Worm (Caenorhabditis elegans) whole organism, L4 larva: ENCODE results near the gene B0496.6.
"Not testable (repeated sequence)": the region's sequence is repeated elsewhere in the genome, so short reads cannot be mapped to it uniquely, and the experiment has no call there.

Experiments used
- D1046.2 ChIP-seq: fragments of 200-800 bp; sonication (Bioruptor generic); IDR thresholded peaks from 2 replicates; pipeline ENCODE4 v1.3.6; 2022; ENCODE audit warnings: missing genetic modification characterization, missing compliant biosample characterization
- F10B5.3 ChIP-seq: sonication (generic microtip); optimal IDR thresholded peaks from 2 replicates; lab custom pipeline; 2016; ENCODE audit warnings: mild to moderate bottlenecking, missing genetic modification characterization, missing compliant biosample characterization
- F26F4.8 ChIP-seq: fragments of 200-800 bp; sonication (Bioruptor generic); conservative IDR thresholded peaks from 2 replicates; pipeline ENCODE4 v1.3.6; 2022; ENCODE audit warnings: missing genetic modification characterization, missing compliant biosample characterization
- F37D6.2 ChIP-seq: sonication (generic microtip); optimal IDR thresholded peaks from 2 replicates; lab custom pipeline; 2016; ENCODE audit warnings: mild to moderate bottlenecking, missing genetic modification characterization, missing compliant biosample characterization
- F49E8.2 ChIP-seq: sonication (generic microtip); optimal IDR thresholded peaks from 2 replicates; lab custom pipeline; 2016; ENCODE audit warnings: missing compliant biosample characterization, mild to moderate bottlenecking, missing genetic modification characterization, borderline replicate concordance
- ZK546.5 ChIP-seq, 2 experiments: sonication (generic microtip); optimal IDR thresholded peaks; 2 replicates each; lab custom pipeline; 2017; ENCODE audit warnings: missing biosample characterization in 2 of 2, missing genetic modification characterization in 2 of 2
- aha-1 ChIP-seq: fragments of 150-350 bp; peaks from one replicate; lab custom pipeline; 2014; ENCODE audit warnings: missing biosample characterization, missing genetic modification characterization
- ama-1 ChIP-seq: fragments of 150-350 bp; optimal IDR thresholded peaks from 2 replicates; lab custom pipeline; 2014; ENCODE audit warnings: inconsistent platforms, mixed read lengths
- ceh-20 ChIP-seq: fragments of 200-800 bp; sonication (Bioruptor generic); IDR thresholded peaks from 2 replicates; pipeline ENCODE4 v1.3.6; 2022; ENCODE audit warnings: missing genetic modification reagents, missing genetic modification characterization, missing compliant biosample characterization
- ceh-62 ChIP-seq: sonication (generic microtip); optimal IDR thresholded peaks from 2 replicates; lab custom pipeline; 2017; ENCODE audit warnings: missing biosample characterization, missing genetic modification characterization
- ces-1 ChIP-seq: fragments of 150-350 bp; sonication (generic microtip); optimal IDR thresholded peaks from 4 replicates; lab custom pipeline; 2014; ENCODE audit warnings: missing biosample characterization, missing genetic modification reagents, missing genetic modification characterization
- cey-2 ChIP-seq: sonication (generic microtip); optimal IDR thresholded peaks from 3 replicates; lab custom pipeline; 2017; ENCODE audit warnings: missing genetic modification characterization, mild to moderate bottlenecking, missing compliant biosample characterization, antibody characterized with exemption, borderline replicate concordance; ENCODE audit not compliant: insufficient read depth
- daf-16 ChIP-seq, 3 experiments: sonication (generic microtip); optimal IDR thresholded peaks; 2 replicates each; lab custom pipeline; 2016 to 2017; ENCODE audit warnings: missing genetic modification characterization in 3 of 3, missing genetic modification reagents in 3 of 3, mild to moderate bottlenecking in 2 of 3, missing compliant biosample characterization in 2 of 3, missing biosample characterization in 1 of 3, moderate library complexity in 1 of 3
- daf-19 ChIP-seq: fragments of 200-800 bp; sonication (Bioruptor generic); conservative IDR thresholded peaks from 2 replicates; pipeline ENCODE4 v1.3.6; 2022; ENCODE audit warnings: missing genetic modification characterization, missing compliant biosample characterization
- dmd-8 ChIP-seq: fragments of 200-800 bp; sonication (Bioruptor generic); IDR thresholded peaks from 2 replicates; pipeline ENCODE4 v1.3.6; 2022; ENCODE audit warnings: missing genetic modification characterization, missing compliant biosample characterization
- dmd-9 ChIP-seq: fragments of 200-800 bp; sonication (Bioruptor generic); IDR thresholded peaks from 2 replicates; pipeline ENCODE4 v1.3.6; 2022; ENCODE audit warnings: missing genetic modification reagents, missing genetic modification characterization, missing compliant biosample characterization
- duxl-1 ChIP-seq: sonication (generic microtip); optimal IDR thresholded peaks from 2 replicates; lab custom pipeline; 2016; ENCODE audit warnings: mild to moderate bottlenecking, missing genetic modification characterization, moderate library complexity, missing compliant biosample characterization; ENCODE audit not compliant: poor library complexity
- egl-43 ChIP-seq: fragments of 200-800 bp; sonication (Bioruptor generic); IDR thresholded peaks from 2 replicates; pipeline ENCODE4 v1.3.6; 2022; ENCODE audit warnings: missing genetic modification reagents, missing genetic modification characterization, missing compliant biosample characterization
- hlh-11 ChIP-seq: fragments of 200-800 bp; sonication (Bioruptor generic); optimal IDR thresholded peaks from 2 replicates; lab custom pipeline; 2018; ENCODE audit warnings: mild to moderate bottlenecking, missing genetic modification characterization, missing compliant biosample characterization
- hmg-1.1 ChIP-seq: fragments of 200-800 bp; sonication (Bioruptor generic); IDR thresholded peaks from 2 replicates; pipeline ENCODE4 v1.3.6; 2022; ENCODE audit warnings: missing genetic modification reagents, missing genetic modification characterization, missing compliant biosample characterization
- lim-7 ChIP-seq: fragments of 200-800 bp; sonication (Bioruptor generic); IDR thresholded peaks from 2 replicates; pipeline ENCODE4 v1.3.6; 2022; ENCODE audit warnings: missing genetic modification characterization, missing compliant biosample characterization
- lin-13 ChIP-seq: fragments of 150-350 bp; optimal IDR thresholded peaks from 2 replicates; lab custom pipeline; 2014; ENCODE audit warnings: missing biosample characterization, missing genetic modification reagents, missing genetic modification characterization
- mdl-1 ChIP-seq, 2 experiments: fragments of 150-350 bp in 1 of 2; sonication (generic microtip) in 1 of 2; optimal IDR thresholded peaks; 2 replicates each; lab custom pipeline; 2014 to 2017; ENCODE audit warnings: missing biosample characterization in 2 of 2, missing genetic modification characterization in 2 of 2
- mep-1 ChIP-seq: fragments of 150-350 bp; sonication (generic microtip); optimal IDR thresholded peaks from 3 replicates; lab custom pipeline; 2014; ENCODE audit warnings: missing biosample characterization, missing genetic modification characterization
- nhr-102 ChIP-seq: sonication (generic microtip); optimal IDR thresholded peaks from 2 replicates; lab custom pipeline; 2016; ENCODE audit warnings: mild to moderate bottlenecking, missing genetic modification characterization, moderate library complexity, missing compliant biosample characterization
- nhr-25 ChIP-seq: sonication (generic microtip); optimal IDR thresholded peaks from 2 replicates; lab custom pipeline; 2017; ENCODE audit warnings: missing genetic modification characterization, mild to moderate bottlenecking, missing compliant biosample characterization, antibody characterized with exemption, moderate library complexity, borderline replicate concordance; ENCODE audit not compliant: insufficient read depth
- nhr-41 ChIP-seq: fragments of 200-800 bp; sonication (Bioruptor generic); IDR thresholded peaks from 2 replicates; pipeline ENCODE4 v1.3.6; 2022; ENCODE audit warnings: missing genetic modification reagents, missing genetic modification characterization, missing compliant biosample characterization
- nhr-77 ChIP-seq: fragments of 150-350 bp; optimal IDR thresholded peaks from 2 replicates; lab custom pipeline; 2014; ENCODE audit warnings: missing biosample characterization, missing genetic modification characterization
- pha-4 ChIP-seq, 2 experiments: fragments of 150-350 bp in 1 of 2; fragments of 200-800 bp in 1 of 2; sonication (Bioruptor generic) in 1 of 2; IDR thresholded peaks in 1 of 2; optimal IDR thresholded peaks in 1 of 2; 2 replicates each; pipeline versions ENCODE4 v1.3.6 to Lab custom; 2014 to 2022; ENCODE audit warnings: missing genetic modification characterization in 2 of 2, missing genetic modification reagents in 2 of 2, missing biosample characterization in 1 of 2, missing compliant biosample characterization in 1 of 2
- sdz-12 ChIP-seq: fragments of 200-800 bp; sonication (Bioruptor generic); optimal IDR thresholded peaks from 2 replicates; lab custom pipeline; 2018; ENCODE audit warnings: mild to moderate bottlenecking, missing genetic modification characterization, missing compliant biosample characterization
- set-16 ChIP-seq: fragments of 200-800 bp; sonication (Bioruptor generic); IDR thresholded peaks from 2 replicates; pipeline ENCODE4 v1.3.6; 2022; ENCODE audit warnings: missing genetic modification reagents, missing genetic modification characterization, missing compliant biosample characterization
- snpc-1.2 ChIP-seq: fragments of 200-800 bp; sonication (Bioruptor generic); IDR thresholded peaks from 2 replicates; pipeline ENCODE4 v1.3.6; 2022; ENCODE audit warnings: missing genetic modification reagents, missing genetic modification characterization, missing compliant biosample characterization
- unc-130 ChIP-seq: sonication (generic microtip); optimal IDR thresholded peaks from 2 replicates; lab custom pipeline; 2016; ENCODE audit warnings: missing genetic modification reagents, missing genetic modification characterization, missing compliant biosample characterization
- unc-39 ChIP-seq: sonication (generic microtip); optimal IDR thresholded peaks from 2 replicates; lab custom pipeline; 2017; ENCODE audit warnings: missing biosample characterization, missing genetic modification characterization
- unc-62 ChIP-seq, 3 experiments: fragments of 150-350 bp in 1 of 3; sonication (generic microtip); optimal IDR thresholded peaks in 2 of 3; peaks in 1 of 3; 1 replicate in 1 of 3; 2 replicates in 2 of 3; lab custom pipeline; 2014 to 2017; ENCODE audit warnings: missing biosample characterization in 3 of 3, missing genetic modification characterization in 3 of 3, missing genetic modification reagents in 3 of 3, missing genotype in 1 of 3
- zag-1 ChIP-seq: fragments of 150-350 bp; optimal IDR thresholded peaks from 2 replicates; lab custom pipeline; 2014; ENCODE audit warnings: missing biosample characterization, missing genetic modification characterization
- zip-2 ChIP-seq: fragments of 150-350 bp; optimal IDR thresholded peaks from 2 replicates; lab custom pipeline; 2014; ENCODE audit warnings: missing biosample characterization, missing genetic modification characterization
- ztf-11 ChIP-seq: fragments of 150-350 bp; optimal IDR thresholded peaks from 2 replicates; lab custom pipeline; 2014; ENCODE audit warnings: missing biosample characterization, missing genetic modification characterization

B0496.6 gene

ce11 chrIV:7418818-7419217, at the start of gene B0496.6:
Gene B0496.6 (plus strand): TSS chrIV:7419118.
- no peak for TF ChIP-seq duxl-1 (tag; lab: Kevin White, UChicago)
- no peak for TF ChIP-seq set-16 (GFP tag; lab: Robert Waterston, UW)
- TF ChIP-seq mep-1 (tag; lab: Kevin White, UChicago): no peak
- TF ChIP-seq hlh-11 (tag; lab: Kevin White, UChicago): no peak
- no peak for TF ChIP-seq nhr-102 (tag; lab: Kevin White, UChicago)
- TF ChIP-seq D1046.2: no peak
- TF ChIP-seq ztf-11 (tag; lab: Kevin White, UChicago): no peak
- TF ChIP-seq dmd-8 (GFP tag; lab: Robert Waterston, UW): no peak
- TF ChIP-seq lin-13 (GFP tag; lab: Kevin White, UChicago): no peak
- TF ChIP-seq F10B5.3: no peak
- TF ChIP-seq zag-1 (tag; lab: Kevin White, UChicago): no peak
- TF ChIP-seq ama-1 (lab: Kevin White, UChicago): no peak
- TF ChIP-seq F37D6.2: no peak
- no peak for TF ChIP-seq daf-16 (GFP tag; optimal IDR thresholded peaks at IDR 0.05; lab: Kevin White, UChicago)
- no peak for TF ChIP-seq daf-16 (tag; optimal IDR thresholded peaks at IDR 0.05; lab: Kevin White, UChicago)
- no peak for TF ChIP-seq nhr-77 (tag; lab: Kevin White, UChicago)
- no peak for TF ChIP-seq F26F4.8 (GFP tag; lab: Robert Waterston, UW)
- TF ChIP-seq unc-39 (tag; lab: Kevin White, UChicago): no peak

DNA sequence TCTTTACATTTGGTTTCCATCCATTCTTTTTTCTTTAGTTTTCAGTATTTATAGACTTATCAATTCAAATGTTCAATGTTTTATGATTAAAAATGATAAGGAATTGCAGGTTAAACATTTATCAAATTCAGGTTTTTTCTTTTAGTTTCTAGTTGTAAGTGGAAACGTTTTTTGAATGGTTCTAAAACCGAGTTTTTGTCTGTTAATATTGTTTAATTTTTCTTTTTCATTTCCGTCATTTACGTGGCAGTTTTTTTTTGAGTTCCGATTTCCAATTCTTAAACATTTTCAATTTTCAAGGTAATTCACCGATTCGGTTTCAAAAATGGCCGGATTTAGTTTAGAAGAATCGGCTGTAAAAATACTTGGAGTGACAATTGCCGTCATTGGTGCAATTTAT, 44.1 kb upstream of the B0496.6 start, which contains the start of gene T12B3.3:
Gene T12B3.3, plus strand, starts transcription at position 301 of the 400 bp plus-strand sequence.
- TF ChIP-seq unc-62 (GFP tag; optimal IDR thresholded peaks at IDR 0.05 in 1 of 2; lab: Kevin White, UChicago); unc-62 (tag; optimal IDR thresholded peaks at IDR 0.05; lab: Kevin White, UChicago); snpc-1.2 (GFP tag; lab: Robert Waterston, UW); ceh-62: not testable (repeated sequence)

DNA sequence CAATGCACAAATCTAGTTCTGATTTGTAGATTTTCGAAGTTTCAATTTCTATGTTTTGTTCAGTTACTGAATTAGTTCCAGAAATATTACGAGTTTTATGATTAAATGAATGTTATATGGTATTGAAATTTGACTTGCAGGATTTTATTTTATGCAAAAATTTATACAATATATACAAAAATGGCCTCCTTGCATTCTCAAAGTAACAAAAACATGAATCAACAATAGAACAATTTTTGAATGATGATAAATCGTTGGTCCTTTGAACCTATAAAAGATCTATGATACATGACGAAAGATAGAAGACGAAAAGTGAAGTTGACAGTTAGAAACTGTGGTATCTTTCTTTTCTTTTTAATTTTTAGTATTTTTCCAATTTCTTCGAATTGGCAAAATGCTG, 42.4 kb upstream of the B0496.6 start, which contains the start of gene T12B3.2:
Gene T12B3.2, plus strand, starts transcription at position 301 of the 400 bp plus-strand sequence.
- TF ChIP-seq aha-1 (peak; percentile 83), unc-62 (GFP tag; optimal IDR thresholded peaks at IDR 0.05 in 1 of 2; lab: Kevin White, UChicago) (peak in 1 of 2 experiments; percentile 52), unc-62 (tag; optimal IDR thresholded peaks at IDR 0.05; lab: Kevin White, UChicago) (no peak), nhr-77 (tag; lab: Kevin White, UChicago) (peak; percentile 28), ZK546.5 (tag; optimal IDR thresholded peaks at IDR 0.05; lab: Kevin White, UChicago) (no peak), daf-19 (GFP tag; lab: Robert Waterston, UW) (no peak), dmd-9 (GFP tag; lab: Robert Waterston, UW) (no peak)

ce11 chrIV:7381754-7382153, 37.2 kb upstream of the B0496.6 start, which contains the start of gene ptp-8:
Gene ptp-8 (plus strand): TSS chrIV:7382054.
- TF ChIP-seq hmg-1.1: no peak
- TF ChIP-seq cey-2: no peak
- no peak for TF ChIP-seq lin-13 (GFP tag; lab: Kevin White, UChicago)
- TF ChIP-seq egl-43 (GFP tag; lab: Robert Waterston, UW): no peak
- TF ChIP-seq ces-1 (GFP tag; lab: Kevin White, UChicago): no peak
- TF ChIP-seq, all 104 proteins: peak for 0

ce11 chrIV:7386835-7387551, 31.9 kb upstream of the B0496.6 start:
- no peak for TF ChIP-seq F10B5.3
- TF ChIP-seq hlh-11 (tag; lab: Kevin White, UChicago): peak; percentile 65
- TF ChIP-seq daf-19 (GFP tag; lab: Robert Waterston, UW): no peak
- TF ChIP-seq ceh-20 (GFP tag; lab: Robert Waterston, UW): no peak
- TF ChIP-seq lim-7: no peak
- TF ChIP-seq cey-2: no peak
- no peak for TF ChIP-seq nhr-41 (GFP tag; lab: Robert Waterston, UW)
- TF ChIP-seq F37D6.2: no peak
- TF ChIP-seq zip-2 (tag; lab: Kevin White, UChicago): no peak
- no peak for TF ChIP-seq ceh-62
- no peak for TF ChIP-seq sdz-12 (GFP tag; lab: Kevin White, UChicago)
- TF ChIP-seq nhr-25: no peak
- peak in 1 of 2 experiments; percentile 36 for TF ChIP-seq mdl-1 (tag; optimal IDR thresholded peaks at IDR 0.05; lab: Kevin White, UChicago)
- TF ChIP-seq D1046.2: no peak
- no peak for TF ChIP-seq F49E8.2 (tag; lab: Kevin White, UChicago)
- no peak for TF ChIP-seq pha-4 (GFP tag; IDR thresholded peaks at IDR 0.05; lab: Robert Waterston, UW)
- TF ChIP-seq pha-4 (tag; optimal IDR thresholded peaks at IDR 0.05; lab: Kevin White, UChicago): no peak
- peak in 1 of 2 experiments; percentile 6 for TF ChIP-seq daf-16 (GFP tag; optimal IDR thresholded peaks at IDR 0.05; lab: Kevin White, UChicago)
- no peak for TF ChIP-seq daf-16 (tag; optimal IDR thresholded peaks at IDR 0.05; lab: Kevin White, UChicago)
- TF ChIP-seq unc-130 (GFP tag; lab: Kevin White, UChicago): no peak
